Worm (Caenorhabditis elegans) whole organism, L1 larva: ENCODE results near the gene D2096.10.

Experiments used
- blmp-1 ChIP-seq: fragments of 150-350 bp; optimal IDR thresholded peaks from 2 replicates; lab custom pipeline; 2014; ENCODE audit warnings: missing biosample characterization, missing genetic modification characterization
- ceh-82 ChIP-seq, 3 experiments: fragments of 150-350 bp in 1 of 3; sonication (generic microtip) in 2 of 3; optimal IDR thresholded peaks; 2 replicates each; lab custom pipeline; 2014 to 2017; ENCODE audit warnings: missing biosample characterization in 3 of 3, missing genetic modification characterization in 3 of 3
- dpl-1 ChIP-seq, 3 experiments: fragments of 150-350 bp in 2 of 3; sonication (generic microtip) in 1 of 3; optimal IDR thresholded peaks; 2 replicates each; lab custom pipeline; 2014 to 2017; ENCODE audit warnings: missing biosample characterization in 3 of 3, missing genetic modification characterization in 3 of 3, missing genetic modification reagents in 3 of 3
- dsc-1 ChIP-seq: sonication (generic microtip); optimal IDR thresholded peaks from 2 replicates; lab custom pipeline; 2016; ENCODE audit warnings: mild to moderate bottlenecking, missing genetic modification characterization, missing compliant biosample characterization
- efl-3 ChIP-seq: fragments of 200-800 bp; sonication (Bioruptor generic); optimal IDR thresholded peaks from 2 replicates; lab custom pipeline; 2018; ENCODE audit warnings: mild to moderate bottlenecking, missing genetic modification characterization, missing compliant biosample characterization
- elt-2 ChIP-seq: sonication (generic microtip); optimal IDR thresholded peaks from 2 replicates; lab custom pipeline; 2016; ENCODE audit warnings: missing genetic modification characterization, mild to moderate bottlenecking, inconsistent platforms, missing compliant biosample characterization, missing genetic modification reagents
- lin-39 ChIP-seq: fragments of 150-350 bp; optimal IDR thresholded peaks from 2 replicates; lab custom pipeline; 2014; ENCODE audit warnings: missing biosample characterization, missing genetic modification reagents, missing genetic modification characterization
- lir-3 ChIP-seq: sonication (generic microtip); optimal IDR thresholded peaks from 2 replicates; lab custom pipeline; 2016; ENCODE audit warnings: mild to moderate bottlenecking, missing genetic modification characterization, moderate library complexity, missing compliant biosample characterization; ENCODE audit not compliant: poor library complexity
- nhr-237 ChIP-seq: fragments of 150-350 bp; optimal IDR thresholded peaks from 2 replicates; lab custom pipeline; 2014; ENCODE audit warnings: missing biosample characterization, missing genetic modification characterization
- tlp-1 ChIP-seq: fragments of 150-350 bp; optimal IDR thresholded peaks from 2 replicates; lab custom pipeline; 2014; ENCODE audit warnings: missing biosample characterization, missing genetic modification characterization

DNA sequence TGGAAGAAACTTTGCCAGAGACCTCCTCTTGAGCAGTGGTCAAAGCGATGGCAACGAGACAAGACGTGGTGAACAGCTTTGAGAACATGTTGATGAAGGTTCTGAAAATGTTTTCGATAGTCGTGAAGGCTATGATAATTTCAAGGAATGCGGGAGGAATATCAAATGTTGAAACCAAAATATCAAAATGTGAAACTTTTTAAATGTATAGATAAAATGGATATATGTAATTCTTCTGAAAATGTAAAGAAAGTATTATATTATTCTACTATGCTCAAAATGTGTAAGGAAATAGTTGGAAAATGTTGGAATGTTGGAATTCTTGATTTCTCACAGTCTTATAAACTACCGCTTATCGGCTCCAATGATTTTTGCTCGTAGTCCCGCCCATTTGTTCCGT lies 19.9 kb downstream of the D2096.10 start, which contains the start of gene D2096.6:
- TF ChIP-seq dpl-1 (GFP tag; optimal IDR thresholded peaks at IDR 0.05; lab: Kevin White, UChicago) (no peak), dsc-1 (no peak), elt-2 (tag; lab: Kevin White, UChicago) (no peak), ceh-82 (tag; optimal IDR thresholded peaks at IDR 0.05; lab: Kevin White, UChicago) (no peak), lin-39 (no peak), blmp-1 (tag; lab: Kevin White, UChicago) (no peak), efl-3 (GFP tag; lab: Kevin White, UChicago) (no peak), nhr-237 (tag; lab: Kevin White, UChicago) (no peak), tlp-1 (no peak), lir-3 (tag; lab: Kevin White, UChicago) (no peak)
